Worm (Caenorhabditis elegans) whole organism, midembryonic: ENCODE measurements around the gene snpc-1.3.

ENCODE experiments used
- T22C8.4 ChIP-seq: fragments of 200-800 bp; sonication (Bioruptor generic); IDR thresholded peaks from 2 replicates; pipeline ENCODE4 v1.3.6; 2022; ENCODE audit warnings: missing genetic modification characterization, missing compliant biosample characterization
- cog-1 ChIP-seq: sonication (generic microtip); optimal IDR thresholded peaks from 2 replicates; lab custom pipeline; 2016; ENCODE audit warnings: missing genetic modification characterization, missing compliant biosample characterization
- flt-1 ChIP-seq: fragments of 200-800 bp; sonication (Bioruptor generic); IDR thresholded peaks from 2 replicates; pipeline ENCODE4 v1.3.6; 2022; ENCODE audit warnings: missing genetic modification characterization, missing compliant biosample characterization
- med-1 ChIP-seq: sonication (generic microtip); optimal IDR thresholded peaks from 2 replicates; lab custom pipeline; 2017; ENCODE audit warnings: missing genetic modification characterization, mild to moderate bottlenecking, missing compliant biosample characterization, antibody characterized with exemption, missing genetic modification reagents; ENCODE audit not compliant: insufficient read depth
- ref-1 ChIP-seq: fragments of 200-800 bp; sonication (Bioruptor generic); conservative IDR thresholded peaks from 2 replicates; pipeline ENCODE4 v1.3.6; 2022; ENCODE audit warnings: missing genetic modification reagents, missing genetic modification characterization, missing compliant biosample characterization
- tab-1 ChIP-seq: fragments of 200-800 bp; sonication (Bioruptor generic); IDR thresholded peaks from 2 replicates; pipeline ENCODE4 v1.3.6; 2022; ENCODE audit warnings: missing genetic modification characterization, missing compliant biosample characterization
- ztf-23 ChIP-seq: fragments of 200-800 bp; sonication (Bioruptor generic); IDR thresholded peaks from 2 replicates; pipeline ENCODE4 v1.3.6; 2022; ENCODE audit warnings: missing genetic modification reagents, missing genetic modification characterization, missing compliant biosample characterization
- ztf-29 ChIP-seq: fragments of 200-800 bp; sonication (Bioruptor generic); IDR thresholded peaks from 2 replicates; pipeline ENCODE4 v1.3.6; 2022; ENCODE audit warnings: missing genetic modification reagents, missing genetic modification characterization, missing compliant biosample characterization

- no peak for TF ChIP-seq ztf-23 (GFP tag; lab: Robert Waterston, UW)
- TF ChIP-seq med-1 (GFP tag; lab: Kevin White, UChicago), result no peak
- TF ChIP-seq T22C8.4, result no peak
- no peak for TF ChIP-seq flt-1 (GFP tag; lab: Robert Waterston, UW)
- TF ChIP-seq ref-1, result no peak
- no peak for TF ChIP-seq cog-1 (tag; lab: Kevin White, UChicago)
- TF ChIP-seq tab-1 (GFP tag; lab: Robert Waterston, UW), result no peak
- no peak for TF ChIP-seq ztf-29 (GFP tag; lab: Robert Waterston, UW)
Observed at ce11 chrV:5392993-5393628, 45.9 kb downstream of the snpc-1.3 start, which contains the start of gene C35A11.4.
